Worm (Caenorhabditis elegans) whole organism, late embryonic: ENCODE measurements around the gene pap-2.

Source experiments
- F13H6.1 ChIP-seq: sonication (generic microtip); optimal IDR thresholded peaks from 2 replicates; lab custom pipeline; 2016; ENCODE audit warnings: missing genetic modification characterization, missing compliant biosample characterization
- T23F11.4 ChIP-seq: fragments of 200-800 bp; sonication (Bioruptor generic); optimal IDR thresholded peaks from 2 replicates; lab custom pipeline; 2018; ENCODE audit warnings: mild to moderate bottlenecking, missing genetic modification characterization, missing compliant biosample characterization
- ceh-19 ChIP-seq: fragments of 200-800 bp; sonication (Bioruptor generic); optimal IDR thresholded peaks from 2 replicates; lab custom pipeline; 2018; ENCODE audit warnings: mild to moderate bottlenecking, missing genetic modification characterization, missing compliant biosample characterization
- ceh-48 ChIP-seq: sonication (generic microtip); optimal IDR thresholded peaks from 2 replicates; lab custom pipeline; 2016; ENCODE audit warnings: missing genetic modification characterization, inconsistent platforms, missing compliant biosample characterization
- dve-1 ChIP-seq: sonication (generic microtip); optimal IDR thresholded peaks from 2 replicates; lab custom pipeline; 2017; ENCODE audit warnings: antibody characterized with exemption, mild to moderate bottlenecking, missing genetic modification characterization, missing compliant biosample characterization
- ets-4 ChIP-seq: sonication (generic microtip); optimal IDR thresholded peaks from 2 replicates; lab custom pipeline; 2016; ENCODE audit warnings: missing genetic modification characterization, missing compliant biosample characterization
- gmeb-2 ChIP-seq: sonication (generic microtip); optimal IDR thresholded peaks from 2 replicates; lab custom pipeline; 2016; ENCODE audit warnings: missing genetic modification characterization, inconsistent platforms, missing compliant biosample characterization
- hlh-13 ChIP-seq: fragments of 200-800 bp; sonication (Bioruptor generic); optimal IDR thresholded peaks from 2 replicates; lab custom pipeline; 2018; ENCODE audit warnings: mild to moderate bottlenecking, missing genetic modification characterization, missing compliant biosample characterization
- nhr-232 ChIP-seq: sonication (generic microtip); optimal IDR thresholded peaks from 2 replicates; lab custom pipeline; 2016; ENCODE audit warnings: missing genetic modification characterization, missing compliant biosample characterization
- pha-2 ChIP-seq: sonication (generic microtip); optimal IDR thresholded peaks from 2 replicates; lab custom pipeline; 2017; ENCODE audit warnings: mild to moderate bottlenecking, missing genetic modification characterization, missing compliant biosample characterization
- pha-4 ChIP-seq: fragments of 150-350 bp; optimal IDR thresholded peaks from 2 replicates; lab custom pipeline; 2018; ENCODE audit warnings: missing biosample characterization, missing genetic modification reagents, missing genetic modification characterization
- tbx-2 ChIP-seq: sonication (generic microtip); optimal IDR thresholded peaks from 2 replicates; lab custom pipeline; 2016; ENCODE audit warnings: missing genetic modification characterization, missing compliant biosample characterization
- ttx-3 ChIP-seq: sonication (generic microtip); optimal IDR thresholded peaks from 2 replicates; lab custom pipeline; 2016; ENCODE audit warnings: missing genetic modification reagents, missing genetic modification characterization, missing compliant biosample characterization

DNA sequence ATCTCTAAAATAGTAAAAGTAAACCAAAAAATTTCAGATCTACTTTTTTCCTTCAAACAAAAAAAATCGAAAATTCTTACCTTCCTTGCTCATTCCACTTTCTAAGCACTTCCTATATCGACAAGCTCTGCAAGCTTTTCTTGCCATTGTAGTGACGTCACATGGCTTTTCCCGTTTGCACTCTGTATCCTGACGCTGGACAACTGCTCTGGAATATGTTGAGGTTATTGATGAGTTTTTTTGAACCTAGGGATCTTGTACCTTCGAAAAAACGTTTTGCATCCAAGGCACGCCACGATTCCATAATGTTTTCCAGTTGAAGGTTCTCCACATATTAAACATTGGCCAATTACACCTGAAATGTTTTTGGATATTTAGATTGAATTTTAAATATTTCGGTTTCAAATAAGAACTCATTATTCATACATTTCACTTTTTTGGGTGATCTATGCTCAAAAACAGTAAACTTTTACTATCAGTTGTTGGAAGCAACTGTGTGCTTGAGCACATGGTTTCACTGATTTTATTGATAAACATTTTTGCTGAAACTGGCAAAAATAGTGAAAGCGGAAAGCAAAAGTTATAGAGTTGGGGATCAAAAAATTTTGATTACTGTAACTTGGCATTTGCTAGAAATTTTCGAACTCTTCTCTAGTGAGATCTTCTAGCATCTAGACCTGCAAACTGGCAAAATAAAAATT lies 9.0 kb downstream of the pap-2 start:
- TF ChIP-seq nhr-232 (tag; lab: Kevin White, UChicago) (no peak), T23F11.4 (no peak), dve-1 (tag; lab: Kevin White, UChicago) (no peak), ttx-3 (tag; lab: Kevin White, UChicago) (no peak), hlh-13 (GFP tag; lab: Kevin White, UChicago) (no peak), F13H6.1 (no peak), ceh-19 (no peak), tbx-2 (tag; lab: Kevin White, UChicago) (no peak), pha-4 (no peak), ceh-48 (tag; lab: Kevin White, UChicago) (no peak), gmeb-2 (no peak), ets-4 (tag; lab: Kevin White, UChicago) (no peak), pha-2 (no peak)
